Worm (Caenorhabditis elegans) whole organism, dauer: ENCODE results near the gene srx-117.
"Not testable (repeated sequence)": the region's sequence is repeated elsewhere in the genome, so short reads cannot be mapped to it uniquely, and the experiment has no call there.

ENCODE experiments used
- unc-62 ChIP-seq: sonication (generic microtip); optimal IDR thresholded peaks from 2 replicates; lab custom pipeline; 2017; ENCODE audit warnings: missing biosample characterization, missing genetic modification reagents, missing genetic modification characterization

The srx-117 gene

ce11 chrV:5660604-5661209 is 16.4 kb downstream of the srx-117 start, which contains the start of the genes mut-14 and C14C11.2:
Gene mut-14 (minus strand): TSS chrV:5660704.
Gene C14C11.2 (plus strand): TSS chrV:5661159.
- TF ChIP-seq unc-62 (GFP tag; lab: Kevin White, UChicago), result no peak

DNA sequence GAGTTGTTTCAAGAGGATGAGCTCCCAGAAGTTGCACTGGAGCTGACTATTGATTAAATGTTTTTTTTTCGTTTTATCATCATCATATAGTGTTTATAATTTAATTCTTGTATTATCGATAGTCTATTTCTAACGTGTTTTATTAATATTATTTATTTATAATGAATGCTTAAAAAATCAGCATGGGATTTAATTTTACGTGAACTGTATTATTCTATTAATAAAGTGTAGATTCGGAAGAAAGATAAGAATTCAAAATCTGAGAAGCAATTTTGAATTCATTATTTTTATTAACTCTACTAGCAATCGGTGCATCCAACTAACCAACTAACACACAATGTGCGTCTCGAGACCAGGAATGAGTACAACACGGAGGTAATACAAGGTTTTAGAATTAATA is 19.0 kb downstream of the srx-117 start, which contains the start of gene C14C11.1:
Gene C14C11.1, plus strand, starts transcription at position 301 of the 400 bp plus-strand sequence.
- not testable (repeated sequence) for TF ChIP-seq unc-62 (GFP tag; lab: Kevin White, UChicago)

- TF ChIP-seq unc-62 (GFP tag; lab: Kevin White, UChicago), result no peak
These were observed 21.9 kb downstream of the srx-117 start, which contains the start of gene C14C11.7 for ce11 chrV:5666036-5666729. Gene C14C11.7 (minus strand): TSS chrV:5666086.

ce11 chrV:5667337-5667736 is 23.1 kb downstream of the srx-117 start:
- TF ChIP-seq unc-62 (GFP tag; lab: Kevin White, UChicago), result no peak

ce11 chrV:5668968-5669367 is 24.7 kb downstream of the srx-117 start:
- TF ChIP-seq unc-62 (GFP tag; lab: Kevin White, UChicago), result no peak

ce11 chrV:5672270-5672669 is 28.0 kb downstream of the srx-117 start:
- TF ChIP-seq unc-62 (GFP tag; lab: Kevin White, UChicago), result no peak

ce11 chrV:5676011-5676410 is 31.7 kb downstream of the srx-117 start, which contains the start of gene pqn-13:
Gene pqn-13 (minus strand): TSS chrV:5676111.
- TF ChIP-seq unc-62 (GFP tag; lab: Kevin White, UChicago), result no peak

DNA sequence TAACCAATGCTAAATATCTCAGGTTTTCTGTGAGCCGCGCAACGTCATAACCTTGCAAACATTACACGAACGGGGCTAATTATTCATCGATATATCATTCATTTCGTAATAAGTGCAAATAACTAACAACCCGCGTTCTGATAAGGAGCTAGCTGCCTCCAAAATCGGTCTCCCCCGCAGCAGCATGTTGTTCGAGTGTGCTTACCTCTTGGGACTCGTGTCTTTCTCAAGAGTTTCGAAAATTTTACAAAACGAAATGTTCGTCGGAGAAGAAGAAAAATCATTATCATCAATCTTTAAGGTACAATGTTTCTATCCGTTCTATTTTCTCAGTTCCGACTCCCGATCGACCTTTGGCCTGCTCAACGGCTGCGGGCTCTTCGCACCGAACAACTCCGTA is 33.7 kb downstream of the srx-117 start:
- no peak for TF ChIP-seq unc-62 (GFP tag; lab: Kevin White, UChicago)

DNA sequence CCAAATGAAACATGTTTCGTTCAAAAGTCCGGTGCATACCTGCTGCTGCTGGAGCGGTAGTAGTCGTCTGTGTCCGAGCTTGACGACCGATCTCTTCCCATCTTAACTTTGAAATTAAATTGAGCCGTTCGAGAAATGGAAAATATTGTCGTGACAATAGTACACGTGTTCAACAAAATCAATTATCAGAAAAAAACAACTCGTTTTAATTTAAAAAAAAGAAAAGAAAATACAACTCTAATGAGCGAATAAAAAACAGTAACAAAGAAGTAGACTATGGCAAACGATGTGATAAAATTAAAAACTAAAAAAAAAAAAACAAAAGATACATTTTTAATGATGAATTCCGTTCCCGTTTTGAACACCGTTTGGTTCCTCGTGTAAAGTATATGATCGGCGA is 38.3 kb downstream of the srx-117 start, which contains the start of gene prp-39:
Gene prp-39, minus strand, starts transcription at position 101 of the 400 bp plus-strand sequence.
- no peak for TF ChIP-seq unc-62 (GFP tag; lab: Kevin White, UChicago)

DNA sequence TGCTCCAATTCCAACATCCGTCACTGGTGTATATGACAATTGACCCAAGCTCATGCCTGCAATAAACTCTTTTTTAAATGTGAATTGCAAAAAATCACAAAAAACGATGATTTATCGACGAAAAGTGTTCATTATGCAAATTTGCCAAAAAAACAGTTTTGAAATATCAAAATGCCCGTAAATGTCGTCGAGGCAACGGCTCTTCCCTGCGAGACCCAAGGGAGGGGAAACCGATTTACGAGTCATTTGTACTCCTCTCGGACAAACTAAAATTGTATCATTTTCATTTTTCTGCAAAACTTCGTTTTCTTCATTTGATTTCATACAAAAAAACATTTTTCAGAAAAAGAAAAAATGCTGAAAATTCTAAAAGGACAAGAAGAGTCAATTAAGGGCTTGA is 40.3 kb downstream of the srx-117 start, which contains the start of the genes hmgs-1 and F25B4.4:
Gene hmgs-1, minus strand, starts transcription at position 56 of the 400 bp plus-strand sequence.
Gene F25B4.4, plus strand, starts transcription at position 340 of the 400 bp plus-strand sequence.
- no peak for TF ChIP-seq unc-62 (GFP tag; lab: Kevin White, UChicago)

- TF ChIP-seq unc-62 (GFP tag; lab: Kevin White, UChicago), result no peak
These were observed 43.1 kb downstream of the srx-117 start, which contains the start of gene F25B4.7 for ce11 chrV:5687115-5687979. Gene F25B4.7 (minus strand): TSS chrV:5687226.

ce11 chrV:5691665-5692407 is 47.6 kb downstream of the srx-117 start, which contains the start of gene F25B4.8:
Gene F25B4.8 (minus strand): TSS chrV:5691715.
- TF ChIP-seq unc-62 (GFP tag; lab: Kevin White, UChicago), result no peak

DNA sequence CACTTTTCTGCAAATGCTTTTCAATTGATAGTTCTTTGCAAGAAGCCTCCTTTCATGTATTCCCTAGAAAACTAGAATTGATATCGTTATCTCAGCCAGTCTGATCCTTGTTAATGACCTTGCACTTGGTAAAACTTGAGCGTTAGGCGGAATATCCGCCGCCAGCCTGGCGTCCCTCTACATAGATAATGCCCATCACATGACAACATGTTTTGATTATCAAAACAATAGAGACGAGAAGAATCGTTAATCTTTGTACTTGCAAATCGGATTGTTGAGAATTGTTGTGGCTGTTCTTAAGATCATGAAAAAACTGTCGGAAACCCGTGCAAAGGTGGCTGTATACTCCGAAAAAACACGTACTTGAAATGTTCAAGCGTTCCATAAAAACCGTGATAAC is 49.3 kb downstream of the srx-117 start:
- no peak for TF ChIP-seq unc-62 (GFP tag; lab: Kevin White, UChicago)

DNA sequence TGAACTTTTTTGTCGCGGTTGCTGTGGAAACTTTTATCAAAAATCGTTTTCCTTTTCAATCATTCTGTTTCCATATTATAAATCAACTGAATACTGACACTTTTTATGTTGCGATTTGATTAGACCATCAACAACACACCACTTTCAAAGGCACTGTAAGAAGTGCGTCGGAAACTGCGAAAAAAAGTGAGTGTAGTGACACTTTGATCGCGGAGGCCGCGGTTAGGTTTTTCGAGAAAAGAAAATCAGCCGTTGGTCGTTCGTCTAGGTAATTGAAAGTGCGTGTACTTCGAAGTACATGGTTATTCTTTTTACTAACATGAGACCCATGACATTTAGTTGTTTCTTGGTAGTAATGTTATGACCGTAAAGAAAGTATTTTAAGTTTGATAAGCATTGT is 51.4 kb downstream of the srx-117 start:
- no peak for TF ChIP-seq unc-62 (GFP tag; lab: Kevin White, UChicago)
